Worm (Caenorhabditis elegans) whole organism, late embryonic: ENCODE results near the gene Y75B7B.2.

Source experiments
- ahr-1 ChIP-seq: sonication (generic microtip); optimal IDR thresholded peaks from 2 replicates; lab custom pipeline; 2016; ENCODE audit warnings: missing genetic modification characterization, missing compliant biosample characterization
- dmd-4 ChIP-seq: sonication (generic microtip); optimal IDR thresholded peaks from 2 replicates; lab custom pipeline; 2016; ENCODE audit warnings: borderline replicate concordance, missing genetic modification characterization, missing compliant biosample characterization
- zip-5 ChIP-seq: sonication (generic microtip); optimal IDR thresholded peaks from 2 replicates; lab custom pipeline; 2016; ENCODE audit warnings: missing genetic modification characterization, missing compliant biosample characterization

DNA sequence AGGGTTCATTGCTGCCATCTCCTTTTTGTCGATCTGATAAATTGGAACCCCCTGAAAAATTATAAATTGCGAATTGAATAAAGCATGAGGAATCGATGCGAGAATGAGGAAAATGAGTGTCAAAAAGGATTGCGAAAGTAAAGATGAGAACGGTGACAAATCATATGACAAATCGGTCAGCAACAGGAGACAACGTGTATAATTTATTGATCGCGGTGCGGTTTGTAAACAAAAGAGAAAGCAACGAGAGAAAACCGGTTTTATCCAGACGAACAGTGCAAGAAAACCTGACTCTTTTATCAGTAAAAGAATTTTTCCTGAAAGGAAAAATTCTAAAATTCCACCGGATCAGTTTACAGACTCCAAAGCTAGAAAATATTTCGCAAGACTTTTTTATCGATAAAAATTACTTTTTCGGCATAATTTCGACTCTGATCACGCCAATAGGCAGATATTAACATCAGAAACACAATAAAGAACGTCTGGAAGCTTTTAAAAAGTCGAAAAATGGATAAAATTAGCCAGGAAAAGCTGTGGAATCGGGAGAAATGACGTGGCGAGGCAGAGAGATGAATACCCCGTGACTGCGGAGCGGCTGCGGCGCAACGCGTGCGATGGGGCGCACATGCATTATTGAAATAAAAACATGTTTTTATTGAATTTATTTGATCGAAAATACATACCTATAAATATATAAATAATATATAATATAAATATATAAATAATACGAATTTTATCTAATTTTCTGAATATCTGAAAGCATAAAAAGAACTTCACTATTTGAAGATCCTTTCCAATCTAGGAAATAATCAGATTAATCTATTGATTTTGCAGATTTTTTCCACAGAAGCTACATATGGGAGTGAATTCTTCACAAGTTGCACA, 11.6 kb downstream of the Y75B7B.2 start, which contains the start of the genes rab-1 and C39F7.5:
- TF ChIP-seq zip-5 (no peak), dmd-4 (tag; lab: Kevin White, UChicago) (no peak), ahr-1 (tag; lab: Kevin White, UChicago) (no peak)
